Worm (Caenorhabditis elegans) whole organism, young adult: ENCODE results near the gene T03G6.3.

Experiments used
- B0019.2 ChIP-seq: fragments of 200-800 bp; sonication (Bioruptor generic); conservative IDR thresholded peaks from 2 replicates; pipeline ENCODE4 v1.3.6; 2022; ENCODE audit warnings: missing genetic modification reagents, missing genetic modification characterization, missing compliant biosample characterization
- B0336.3 ChIP-seq: fragments of 200-800 bp; sonication (Bioruptor generic); IDR thresholded peaks from 2 replicates; pipeline ENCODE4 v1.3.6; 2022; ENCODE audit warnings: missing genetic modification characterization, missing compliant biosample characterization
- C06A6.2 ChIP-seq: fragments of 200-800 bp; sonication (Bioruptor generic); conservative IDR thresholded peaks from 2 replicates; pipeline ENCODE4 v1.3.6; 2022; ENCODE audit warnings: missing genetic modification characterization, missing compliant biosample characterization
- D2030.7 ChIP-seq: fragments of 200-800 bp; sonication (Bioruptor generic); IDR thresholded peaks from 2 replicates; pipeline ENCODE4 v1.3.6; 2022; ENCODE audit warnings: missing genetic modification reagents, missing genetic modification characterization, missing compliant biosample characterization
- F23B12.7 ChIP-seq: sonication (generic microtip); optimal IDR thresholded peaks from 2 replicates; lab custom pipeline; 2017; ENCODE audit warnings: missing genetic modification characterization, mild to moderate bottlenecking, missing compliant biosample characterization, antibody characterized with exemption, moderate library complexity; ENCODE audit not compliant: insufficient read depth
- F55B11.4 ChIP-seq: sonication (generic microtip); optimal IDR thresholded peaks from 2 replicates; lab custom pipeline; 2016; ENCODE audit warnings: missing compliant biosample characterization, missing genetic modification characterization, borderline replicate concordance; ENCODE audit not compliant: insufficient read depth
- K12H6.12 ChIP-seq: fragments of 200-800 bp; sonication (Bioruptor generic); optimal IDR thresholded peaks from 2 replicates; lab custom pipeline; 2018; ENCODE audit warnings: mild to moderate bottlenecking, missing genetic modification characterization, missing compliant biosample characterization
- Y56A3A.18 ChIP-seq: fragments of 200-800 bp; sonication (Bioruptor generic); IDR thresholded peaks from 2 replicates; pipeline ENCODE4 v1.3.6; 2022; ENCODE audit warnings: missing genetic modification reagents, missing genetic modification characterization, missing compliant biosample characterization
- Y67H2A.10 ChIP-seq: fragments of 200-800 bp; sonication (Bioruptor generic); conservative IDR thresholded peaks from 2 replicates; pipeline ENCODE4 v1.3.6; 2022; ENCODE audit warnings: missing genetic modification reagents, missing genetic modification characterization, missing compliant biosample characterization
- Y79H2A.3 ChIP-seq: fragments of 200-800 bp; sonication (Bioruptor generic); conservative IDR thresholded peaks from 2 replicates; pipeline ENCODE4 v1.3.6; 2022; ENCODE audit warnings: missing genetic modification reagents, missing genetic modification characterization, missing compliant biosample characterization
- attf-3 ChIP-seq: fragments of 200-800 bp; sonication (Bioruptor generic); conservative IDR thresholded peaks from 2 replicates; pipeline ENCODE4 v1.3.6; 2022; ENCODE audit warnings: missing genetic modification reagents, missing genetic modification characterization, missing compliant biosample characterization
- cebp-1 ChIP-seq, 2 experiments: fragments of 200-800 bp in 1 of 2; sonication (Bioruptor generic) in 1 of 2; sonication (generic microtip) in 1 of 2; IDR thresholded peaks in 1 of 2; optimal IDR thresholded peaks in 1 of 2; 2 replicates each; pipeline versions ENCODE4 v1.3.6 to Lab custom; 2017 to 2022; ENCODE audit warnings: missing compliant biosample characterization in 2 of 2, missing genetic modification characterization in 2 of 2, mild to moderate bottlenecking in 1 of 2, missing genetic modification reagents in 1 of 2, moderate library complexity in 1 of 2
- ceh-100 ChIP-seq: fragments of 200-800 bp; sonication (Bioruptor generic); IDR thresholded peaks from 2 replicates; pipeline ENCODE4 v1.3.6; 2022; ENCODE audit warnings: missing genetic modification reagents, missing genetic modification characterization, missing compliant biosample characterization
- ceh-27 ChIP-seq: fragments of 200-800 bp; sonication (Bioruptor generic); optimal IDR thresholded peaks from 2 replicates; lab custom pipeline; 2018; ENCODE audit warnings: mild to moderate bottlenecking, missing genetic modification characterization, moderate library complexity, missing compliant biosample characterization
- die-1 ChIP-seq: sonication (generic microtip); optimal IDR thresholded peaks from 2 replicates; lab custom pipeline; 2016; ENCODE audit warnings: missing genotype, mild to moderate bottlenecking, missing genetic modification characterization, missing compliant biosample characterization
- dpl-1 ChIP-seq: fragments of 150-350 bp; optimal IDR thresholded peaks from 2 replicates; lab custom pipeline; 2014; ENCODE audit warnings: missing biosample characterization, missing genetic modification reagents, missing genetic modification characterization
- egl-18 ChIP-seq: fragments of 200-800 bp; sonication (Bioruptor generic); IDR thresholded peaks from 2 replicates; pipeline ENCODE4 v1.3.6; 2022; ENCODE audit warnings: missing genetic modification reagents, missing genetic modification characterization, missing compliant biosample characterization
- egl-44 ChIP-seq: fragments of 200-800 bp; sonication (Bioruptor generic); IDR thresholded peaks from 2 replicates; pipeline ENCODE4 v1.3.6; 2022; ENCODE audit warnings: missing genetic modification reagents, missing genetic modification characterization, missing compliant biosample characterization
- ets-4 ChIP-seq: fragments of 200-800 bp; sonication (Bioruptor generic); optimal IDR thresholded peaks from 2 replicates; lab custom pipeline; 2018; ENCODE audit warnings: mild to moderate bottlenecking, missing genetic modification characterization, missing compliant biosample characterization
- hlh-12 ChIP-seq: sonication (generic microtip); optimal IDR thresholded peaks from 2 replicates; lab custom pipeline; 2016; ENCODE audit warnings: missing genetic modification characterization, missing compliant biosample characterization
- hmg-1.2 ChIP-seq: fragments of 200-800 bp; sonication (Bioruptor generic); IDR thresholded peaks from 2 replicates; pipeline ENCODE4 v1.3.6; 2022; ENCODE audit warnings: missing genetic modification reagents, missing genetic modification characterization, missing compliant biosample characterization
- hrde-1 ChIP-seq: sonication (generic microtip); optimal IDR thresholded peaks from 2 replicates; lab custom pipeline; 2016; ENCODE audit warnings: missing genetic modification characterization, mild to moderate bottlenecking, missing compliant biosample characterization, moderate library complexity, missing genotype, missing genetic modification reagents, borderline replicate concordance
- lin-26 ChIP-seq: fragments of 200-800 bp; sonication (Bioruptor generic); IDR thresholded peaks from 2 replicates; pipeline ENCODE4 v1.3.6; 2022; ENCODE audit warnings: missing genetic modification reagents, missing genetic modification characterization, missing compliant biosample characterization
- lin-54 ChIP-seq: fragments of 200-800 bp; sonication (Bioruptor generic); optimal IDR thresholded peaks from 2 replicates; lab custom pipeline; 2018; ENCODE audit warnings: mild to moderate bottlenecking, missing genetic modification characterization, missing compliant biosample characterization
- lir-1 ChIP-seq: fragments of 200-800 bp; sonication (Bioruptor generic); conservative IDR thresholded peaks from 2 replicates; pipeline ENCODE4 v1.3.6; 2022; ENCODE audit warnings: missing genetic modification reagents, missing genetic modification characterization, missing compliant biosample characterization
- lsy-27 ChIP-seq: sonication (generic microtip); optimal IDR thresholded peaks from 2 replicates; lab custom pipeline; 2017; ENCODE audit warnings: missing genetic modification characterization, mild to moderate bottlenecking, missing compliant biosample characterization, antibody characterized with exemption, missing genotype, borderline replicate concordance; ENCODE audit not compliant: insufficient read depth
- madf-3 ChIP-seq: fragments of 200-800 bp; sonication (Bioruptor generic); IDR thresholded peaks from 2 replicates; pipeline ENCODE4 v1.3.6; 2022; ENCODE audit warnings: missing genetic modification reagents, missing genetic modification characterization, missing compliant biosample characterization
- madf-6 ChIP-seq: fragments of 200-800 bp; sonication (Bioruptor generic); IDR thresholded peaks from 2 replicates; pipeline ENCODE4 v1.3.6; 2022; ENCODE audit warnings: missing genetic modification reagents, missing genetic modification characterization, missing compliant biosample characterization
- nhr-120 ChIP-seq: fragments of 200-800 bp; sonication (Bioruptor generic); IDR thresholded peaks from 2 replicates; pipeline ENCODE4 v1.3.6; 2022; ENCODE audit warnings: missing genetic modification characterization, missing compliant biosample characterization
- nhr-27 ChIP-seq: fragments of 200-800 bp; sonication (Bioruptor generic); optimal IDR thresholded peaks from 2 replicates; lab custom pipeline; 2018; ENCODE audit warnings: mild to moderate bottlenecking, missing genetic modification characterization, moderate library complexity, missing compliant biosample characterization
- nhr-80 ChIP-seq: sonication (generic microtip); optimal IDR thresholded peaks from 2 replicates; lab custom pipeline; 2016; ENCODE audit warnings: missing genetic modification characterization, missing compliant biosample characterization
- nhr-90 ChIP-seq: sonication (generic microtip); optimal IDR thresholded peaks from 2 replicates; lab custom pipeline; 2016; ENCODE audit warnings: missing genotype, mild to moderate bottlenecking, missing genetic modification characterization, missing compliant biosample characterization
- pbrm-1 ChIP-seq: fragments of 200-800 bp; sonication (Bioruptor generic); IDR thresholded peaks from 2 replicates; pipeline ENCODE4 v1.3.6; 2022; ENCODE audit warnings: missing genetic modification reagents, missing genetic modification characterization, missing compliant biosample characterization
- pha-4 ChIP-seq: fragments of 150-350 bp; sonication (generic microtip); optimal IDR thresholded peaks from 2 replicates; lab custom pipeline; 2014; ENCODE audit warnings: missing biosample characterization, missing genetic modification reagents, missing genetic modification characterization
- rcor-1 ChIP-seq: fragments of 200-800 bp; sonication (Bioruptor generic); IDR thresholded peaks from 2 replicates; pipeline ENCODE4 v1.3.6; 2022; ENCODE audit warnings: missing genetic modification reagents, missing genetic modification characterization, missing compliant biosample characterization
- snpc-1.1 ChIP-seq: sonication (generic microtip); optimal IDR thresholded peaks from 2 replicates; lab custom pipeline; 2017; ENCODE audit warnings: missing genetic modification characterization, mild to moderate bottlenecking, missing compliant biosample characterization, antibody characterized with exemption, moderate library complexity, missing genotype, missing genetic modification reagents; ENCODE audit not compliant: insufficient read depth
- snpc-3.4 ChIP-seq: sonication (generic microtip); optimal IDR thresholded peaks from 2 replicates; lab custom pipeline; 2017; ENCODE audit warnings: missing genetic modification characterization, mild to moderate bottlenecking, missing compliant biosample characterization, antibody characterized with exemption, moderate library complexity, missing genotype, missing genetic modification reagents
- snpc-4 ChIP-seq, 5 experiments: fragments of 150-350 bp in 1 of 5; sonication (generic microtip) in 4 of 5; optimal IDR thresholded peaks; 2 replicates each; lab custom pipeline; 2014 to 2018; ENCODE audit warnings: missing genetic modification characterization in 5 of 5, missing biosample characterization in 3 of 5, antibody characterized with exemption in 2 of 5, mild to moderate bottlenecking in 2 of 5, missing compliant biosample characterization in 2 of 5, missing genotype in 2 of 5, moderate library complexity in 2 of 5, missing genetic modification reagents in 1 of 5
- somi-1 ChIP-seq: fragments of 200-800 bp; sonication (Bioruptor generic); optimal IDR thresholded peaks from 2 replicates; lab custom pipeline; 2018; ENCODE audit warnings: mild to moderate bottlenecking, missing genetic modification characterization, missing compliant biosample characterization
- tbp1 ChIP-seq: fragments of 200-800 bp; sonication (Bioruptor generic); optimal IDR thresholded peaks from 2 replicates; lab custom pipeline; 2018; ENCODE audit warnings: mild to moderate bottlenecking, missing genetic modification characterization, missing compliant biosample characterization
- tlf-1 ChIP-seq: fragments of 200-800 bp; sonication (Bioruptor generic); optimal IDR thresholded peaks from 2 replicates; lab custom pipeline; 2018; ENCODE audit warnings: mild to moderate bottlenecking, missing genetic modification characterization, missing compliant biosample characterization
- unc-62 ChIP-seq: fragments of 150-350 bp; optimal IDR thresholded peaks from 2 replicates; lab custom pipeline; 2014; ENCODE audit warnings: missing biosample characterization, missing genetic modification reagents, missing genetic modification characterization
- zfh-2 ChIP-seq: fragments of 200-800 bp; sonication (Bioruptor generic); conservative IDR thresholded peaks from 2 replicates; pipeline ENCODE4 v1.3.6; 2022; ENCODE audit warnings: missing genetic modification reagents, missing genetic modification characterization, missing compliant biosample characterization
- ztf-18 ChIP-seq: sonication (generic microtip); optimal IDR thresholded peaks from 2 replicates; lab custom pipeline; 2016; ENCODE audit warnings: missing genotype, mild to moderate bottlenecking, missing genetic modification characterization, missing compliant biosample characterization
- ztf-22 ChIP-seq: fragments of 200-800 bp; sonication (Bioruptor generic); optimal IDR thresholded peaks from 2 replicates; lab custom pipeline; 2018; ENCODE audit warnings: mild to moderate bottlenecking, missing genetic modification characterization, moderate library complexity, missing compliant biosample characterization
- ztf-26 ChIP-seq: sonication (generic microtip); optimal IDR thresholded peaks from 2 replicates; lab custom pipeline; 2017; ENCODE audit warnings: missing genetic modification characterization, missing compliant biosample characterization
- ztf-28 ChIP-seq: fragments of 200-800 bp; sonication (Bioruptor generic); IDR thresholded peaks from 2 replicates; pipeline ENCODE4 v1.3.6; 2022; ENCODE audit warnings: missing genetic modification reagents, missing genetic modification characterization, missing compliant biosample characterization

T03G6.3 gene

DNA sequence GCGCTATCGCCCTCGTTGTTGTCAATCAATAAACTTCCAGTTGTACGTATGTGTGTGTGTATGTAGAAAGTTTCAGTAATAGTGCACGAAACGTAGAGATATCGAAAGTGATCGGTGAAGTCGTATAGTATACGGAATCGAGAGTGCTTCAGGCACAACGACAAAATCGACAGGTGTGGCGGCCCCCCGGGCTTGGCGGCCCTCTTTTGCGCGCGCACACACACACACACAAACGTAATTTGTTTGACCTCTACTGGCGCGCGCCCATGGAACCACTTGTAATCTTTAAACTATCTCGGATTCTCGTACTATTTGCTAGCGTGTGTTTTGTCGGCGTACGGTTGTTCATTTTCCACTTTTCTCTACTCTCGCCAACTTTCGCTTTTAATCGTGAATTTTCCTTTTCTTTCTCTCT is 23.9 kb downstream of the T03G6.3 start (continued):
- no peak for TF ChIP-seq hlh-12 (tag; lab: Kevin White, UChicago)
- no peak for TF ChIP-seq die-1 (tag; lab: Kevin White, UChicago)
- no peak for TF ChIP-seq Y67H2A.10 (GFP tag; lab: Robert Waterston, UW)
- no peak for TF ChIP-seq madf-6 (GFP tag; lab: Robert Waterston, UW)
- TF ChIP-seq lin-26 (GFP tag; lab: Robert Waterston, UW): peak; percentile 49; the same call in 1 of the 2 replicates
- no peak for TF ChIP-seq tlf-1 (GFP tag; lab: Kevin White, UChicago)
- peak; percentile 9 for TF ChIP-seq ztf-22 (GFP tag; lab: Kevin White, UChicago)
- no peak for TF ChIP-seq somi-1 (GFP tag; lab: Kevin White, UChicago)
- no peak for TF ChIP-seq snpc-1.1 (tag; lab: Kevin White, UChicago)
- no peak for TF ChIP-seq C06A6.2 (GFP tag; lab: Robert Waterston, UW)
- no peak for TF ChIP-seq egl-44 (GFP tag; lab: Robert Waterston, UW)
- TF ChIP-seq lir-1 (GFP tag; lab: Robert Waterston, UW): no peak
- no peak for TF ChIP-seq hrde-1
- TF ChIP-seq ztf-28 (GFP tag; lab: Robert Waterston, UW): no peak
- peak; percentile 69 for TF ChIP-seq ceh-27 (GFP tag; lab: Kevin White, UChicago)
- no peak for TF ChIP-seq rcor-1 (GFP tag; lab: Robert Waterston, UW)
- TF ChIP-seq B0336.3 (GFP tag; lab: Robert Waterston, UW): no peak
- no peak for TF ChIP-seq madf-3 (GFP tag; lab: Robert Waterston, UW)
- TF ChIP-seq D2030.7: no peak
- TF ChIP-seq nhr-27 (tag; lab: Kevin White, UChicago): no peak
- no peak for TF ChIP-seq egl-18 (GFP tag; lab: Robert Waterston, UW)
- TF ChIP-seq nhr-90 (tag; lab: Kevin White, UChicago): no peak
- TF ChIP-seq nhr-80 (tag; lab: Kevin White, UChicago): peak; percentile 35
- peak; percentile 14 for TF ChIP-seq K12H6.12
- TF ChIP-seq snpc-3.4 (tag; lab: Kevin White, UChicago): no peak
- TF ChIP-seq Y79H2A.3 (GFP tag; lab: Robert Waterston, UW): no peak
- peak; percentile 17 for TF ChIP-seq ztf-26 (tag; lab: Kevin White, UChicago)
- peak; percentile 40; the same call in 1 of the 2 replicates for TF ChIP-seq hmg-1.2 (GFP tag; lab: Robert Waterston, UW)
- no peak for TF ChIP-seq lin-54
- TF ChIP-seq tbp1 (GFP tag; lab: Kevin White, UChicago): no peak
- no peak for TF ChIP-seq ceh-100
- TF ChIP-seq lsy-27 (tag; lab: Kevin White, UChicago): no peak
- no peak for TF ChIP-seq F23B12.7 (tag; lab: Kevin White, UChicago)
- 0 out of 2 replicates have a peak, but pooled peaks have one; percentile 21 for TF ChIP-seq pbrm-1 (GFP tag; lab: Robert Waterston, UW)
- no peak for TF ChIP-seq ztf-18 (tag; lab: Kevin White, UChicago)
- TF ChIP-seq nhr-120: no peak
- no peak for TF ChIP-seq attf-3 (GFP tag; lab: Robert Waterston, UW)
- TF ChIP-seq Y56A3A.18 (GFP tag; lab: Robert Waterston, UW): no peak
- TF ChIP-seq F55B11.4 (tag; lab: Kevin White, UChicago): no peak
- no peak for TF ChIP-seq pha-4
- TF ChIP-seq snpc-4 (GFP tag; optimal IDR thresholded peaks at IDR 0.05; lab: Kevin White, UChicago): no peak
- no peak for TF ChIP-seq snpc-4 (tag; optimal IDR thresholded peaks at IDR 0.05; lab: Kevin White, UChicago)
- no peak for TF ChIP-seq dpl-1 (GFP tag; lab: Kevin White, UChicago)
- no peak for TF ChIP-seq B0019.2 (GFP tag; lab: Robert Waterston, UW)
- no peak for TF ChIP-seq ets-4 (GFP tag; lab: Kevin White, UChicago)
- TF ChIP-seq zfh-2 (GFP tag; lab: Robert Waterston, UW): no peak
- TF ChIP-seq cebp-1 (GFP tag; IDR thresholded peaks at IDR 0.05; lab: Robert Waterston, UW): no peak
- TF ChIP-seq cebp-1 (tag; optimal IDR thresholded peaks at IDR 0.05; lab: Kevin White, UChicago): no peak
- TF ChIP-seq unc-62 (GFP tag; lab: Kevin White, UChicago): no peak
